Fruit fly (Drosophila melanogaster): ENCODE results near the gene Tsp26A.

Gene Tsp26A

dm6 chr2L:5972005-5972404 is 28.0 kb upstream of the Tsp26A start:
- TF ChIP-seq fu2 (GFP tag; optimal IDR thresholded peaks at IDR 0.05) (no peak), chif (GFP tag; optimal IDR thresholded peaks at IDR 0.05) (peak in 1 of 2 experiments; percentile 40), CG11085 (GFP tag; IDR thresholded peaks at IDR 0.05) (peak; percentile 28; the same call in 1 of the 2 replicates), CG6765 (GFP tag; optimal IDR thresholded peaks at IDR 0.05) (no peak), ac (GFP tag; optimal IDR thresholded peaks at IDR 0.05) (no peak), CG11696 (GFP tag; IDR thresholded peaks at IDR 0.05) (peak; percentile 53; the same call in 1 of the 2 replicates), pita (GFP tag; optimal IDR thresholded peaks at IDR 0.05) (no peak), fd3F (GFP tag; optimal IDR thresholded peaks at IDR 0.05) (peak; percentile 42), CG10147 (GFP tag; optimal IDR thresholded peaks at IDR 0.05) (no peak), CG18476 (GFP tag; optimal IDR thresholded peaks at IDR 0.05) (peak; percentile 12), Chrac-16 (GFP tag; optimal IDR thresholded peaks at IDR 0.05) (peak; percentile 4), Side (GFP tag; optimal IDR thresholded peaks at IDR 0.05) (no peak), wdn (GFP tag; IDR thresholded peaks at IDR 0.05) (0 out of 2 replicates have a peak, but pooled peaks have one; percentile 32), gem (tag; optimal IDR thresholded peaks at IDR 0.05) (peak; percentile 59), HLH3B (GFP tag; IDR thresholded peaks at IDR 0.05) (peak; percentile 26; the same call in 1 of the 2 replicates), HLH54F (GFP tag; optimal IDR thresholded peaks at IDR 0.05) (no peak), HmgD (GFP tag; optimal IDR thresholded peaks at IDR 0.05) (no peak), Fer3 (tag; optimal IDR thresholded peaks at IDR 0.05) (peak; percentile 41), twi (tag; optimal IDR thresholded peaks at IDR 0.05) (no peak), oc (tag; optimal IDR thresholded peaks at IDR 0.05) (peak; percentile 13), Taf1 (GFP tag; IDR thresholded peaks at IDR 0.05) (peak; percentile 40; the same call in 1 of the 2 replicates), CHES-1-like (GFP tag; optimal IDR thresholded peaks at IDR 0.05) (no peak), Bteb2 (GFP tag; optimal IDR thresholded peaks at IDR 0.05) (peak; percentile 12), CG10274 (GFP tag; optimal IDR thresholded peaks at IDR 0.05) (no peak), CG4617 (GFP tag; optimal IDR thresholded peaks at IDR 0.05; ENCODE audit: borderline replicate concordance) (no peak), fd102C (GFP tag; optimal IDR thresholded peaks at IDR 0.05) (no peak), bsh (GFP tag; optimal IDR thresholded peaks at IDR 0.05) (peak in 1 of 2 experiments; percentile 59), Elba2 (GFP tag; optimal IDR thresholded peaks at IDR 0.05) (no peak), CG9437 (GFP tag; optimal IDR thresholded peaks at IDR 0.05) (no peak), jing (GFP tag; optimal IDR thresholded peaks at IDR 0.05) (no peak), CG1024 (GFP tag; IDR thresholded peaks at IDR 0.05) (0 out of 2 replicates have a peak, but pooled peaks have one; percentile 36), bowl (GFP tag; IDR thresholded peaks at IDR 0.05) (no peak), Drgx (GFP tag; IDR thresholded peaks at IDR 0.05) (no peak), PHDP (tag; optimal IDR thresholded peaks at IDR 0.05) (peak; percentile 23), Mad (GFP tag; optimal IDR thresholded peaks at IDR 0.05) (peak; percentile 9), Med (GFP tag) (peak; percentile 91), gsb-n (tag; optimal IDR thresholded peaks at IDR 0.05) (no peak), CG43689 (GFP tag; IDR thresholded peaks at IDR 0.05) (no peak), CG6813 (GFP tag; optimal IDR thresholded peaks at IDR 0.05) (no peak), kay (GFP tag; optimal IDR thresholded peaks at IDR 0.05) (no peak), dati (GFP tag; IDR thresholded peaks at IDR 0.05) (no peak), Mrtf (GFP tag; IDR thresholded peaks at IDR 0.05) (no peak), Ets97D (GFP tag; optimal IDR thresholded peaks at IDR 0.05) (no peak), E2f2 (GFP tag; IDR thresholded peaks at IDR 0.05) (peak; percentile 36; the same call in 1 of the 2 replicates), CG12236 (GFP tag; optimal IDR thresholded peaks at IDR 0.05) (no peak), fd96Cb (tag; optimal IDR thresholded peaks at IDR 0.05) (peak; percentile 23), CG2202 (tag; optimal IDR thresholded peaks at IDR 0.05) (no peak), Myb (GFP tag; optimal IDR thresholded peaks at IDR 0.05) (no peak), Kr (GFP tag; optimal IDR thresholded peaks at IDR 0.05) (no peak), Neu2 (GFP tag; optimal IDR thresholded peaks at IDR 0.05; ENCODE audit: borderline replicate concordance) (no peak), maf-S (GFP tag; optimal IDR thresholded peaks at IDR 0.05) (no peak)
